Worm (Caenorhabditis elegans): ENCODE results near the gene Y37D8A.19.

ce11 chrIII:12919882-12920281, 9.8 kb upstream of the Y37D8A.19 start:
- no peak for TF ChIP-seq nhr-11 (tag; optimal IDR thresholded peaks at IDR 0.05)
- TF ChIP-seq ama-1 (optimal IDR thresholded peaks at IDR 0.05) = no peak
- TF ChIP-seq unc-62 (GFP tag; optimal IDR thresholded peaks at IDR 0.05) = no peak

Measured in whole organism, L3 larva.